Fruit fly (Drosophila melanogaster): ENCODE results near the gene Mulk.

dm6 chr2L:10306518-10307260, 36.8 kb downstream of the Mulk start, which contains the start of the genes CG5390 and CG4968:
- TF ChIP-seq pan (optimal IDR thresholded peaks at IDR 0.05), result no peak
- TF ChIP-seq psq (optimal IDR thresholded peaks at IDR 0.05), result no peak
- no peak for TF ChIP-seq CG8478 (optimal IDR thresholded peaks at IDR 0.05)

All from whole organism.